Worm (Caenorhabditis elegans): ENCODE measurements around the gene C13E3.1.

C13E3.1 gene

ce11 chrX:8857904-8858612, 34.9 kb upstream of the C13E3.1 start, which contains the start of gene C06E2.5:
C06E2.5 (minus strand) TSS chrX:8857954.
- TF ChIP-seq hlh-8 (tag; optimal IDR thresholded peaks at IDR 0.05) (no peak), nhr-11 (tag; optimal IDR thresholded peaks at IDR 0.05) (no peak), gmeb-2 (tag; optimal IDR thresholded peaks at IDR 0.05) (no peak), nfya-1 (tag; optimal IDR thresholded peaks at IDR 0.05) (no peak), ceh-14 (tag; optimal IDR thresholded peaks at IDR 0.05) (no peak), dmd-4 (tag; optimal IDR thresholded peaks at IDR 0.05; ENCODE audit: borderline replicate concordance) (no peak), sox-4 (tag; optimal IDR thresholded peaks at IDR 0.05) (no peak), hlh-6 (tag; optimal IDR thresholded peaks at IDR 0.05) (no peak), pqm-1 (tag; optimal IDR thresholded peaks at IDR 0.05) (no peak), ztf-16 (tag; optimal IDR thresholded peaks at IDR 0.05) (no peak), hlh-13 (GFP tag; optimal IDR thresholded peaks at IDR 0.05) (no peak), pha-2 (tag; optimal IDR thresholded peaks at IDR 0.05) (no peak), F13H6.1 (tag; optimal IDR thresholded peaks at IDR 0.05) (no peak), ets-4 (tag; optimal IDR thresholded peaks at IDR 0.05) (no peak), sox-2 (GFP tag; IDR thresholded peaks at IDR 0.05) (no peak)

DNA sequence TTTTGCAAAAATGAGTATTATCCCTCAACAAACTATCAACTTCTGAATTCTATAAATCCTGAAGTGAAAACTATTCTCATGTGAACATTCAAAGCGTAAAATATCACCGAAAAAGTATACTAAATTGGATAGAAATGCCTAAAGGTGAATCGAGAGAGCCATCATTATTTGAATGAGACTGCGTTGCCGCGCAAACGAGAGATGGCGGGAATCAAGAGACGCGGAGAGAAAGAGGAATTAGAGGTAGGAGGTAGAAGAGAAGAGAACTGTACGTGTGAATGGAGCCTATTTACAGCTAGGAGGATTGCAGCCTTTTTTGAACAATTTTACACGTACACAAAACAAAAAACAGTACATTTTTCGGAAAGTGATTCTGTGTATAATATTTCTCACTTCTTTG, 33.4 kb upstream of the C13E3.1 start:
- no peak for TF ChIP-seq unc-55 (GFP tag; optimal IDR thresholded peaks at IDR 0.05)
- no peak for TF ChIP-seq gmeb-2 (tag; optimal IDR thresholded peaks at IDR 0.05)
- TF ChIP-seq unc-3 (GFP tag; conservative IDR thresholded peaks at IDR 0.05), result no peak
- TF ChIP-seq unc-3 (tag; optimal IDR thresholded peaks at IDR 0.05), result no peak
- no peak for TF ChIP-seq npax-4 (tag; optimal IDR thresholded peaks at IDR 0.05)
- no peak for TF ChIP-seq lim-6 (tag; optimal IDR thresholded peaks at IDR 0.05)
- TF ChIP-seq ceh-48 (tag; optimal IDR thresholded peaks at IDR 0.05), result no peak

DNA sequence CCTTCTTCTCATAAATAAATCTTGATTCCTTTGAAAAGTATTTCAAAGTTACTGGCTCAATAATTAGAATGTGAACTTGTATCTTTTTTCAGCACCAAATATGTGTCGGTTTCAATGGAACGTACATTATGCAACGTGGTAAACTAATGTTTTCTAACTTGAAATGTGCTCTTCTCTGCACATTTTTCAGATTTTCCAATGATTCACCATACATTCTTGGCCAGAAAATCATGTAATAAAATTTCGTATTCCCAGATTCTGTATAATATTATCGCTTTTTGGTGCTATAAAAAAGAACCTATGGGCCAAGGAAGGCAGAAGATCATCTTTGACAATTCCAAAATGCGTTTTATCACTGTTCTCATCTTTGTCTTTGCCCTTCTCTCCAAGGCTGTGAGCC, 31.9 kb upstream of the C13E3.1 start, which contains the start of gene C06E2.9:
Gene C06E2.9 (plus strand): TSS at position 301 of the 400 bp plus-strand sequence.
- TF ChIP-seq ceh-2 (tag; optimal IDR thresholded peaks at IDR 0.05) (no peak), ceh-45 (GFP tag; IDR thresholded peaks at IDR 0.05) (no peak), ceh-30 (tag; optimal IDR thresholded peaks at IDR 0.05) (no peak)

DNA sequence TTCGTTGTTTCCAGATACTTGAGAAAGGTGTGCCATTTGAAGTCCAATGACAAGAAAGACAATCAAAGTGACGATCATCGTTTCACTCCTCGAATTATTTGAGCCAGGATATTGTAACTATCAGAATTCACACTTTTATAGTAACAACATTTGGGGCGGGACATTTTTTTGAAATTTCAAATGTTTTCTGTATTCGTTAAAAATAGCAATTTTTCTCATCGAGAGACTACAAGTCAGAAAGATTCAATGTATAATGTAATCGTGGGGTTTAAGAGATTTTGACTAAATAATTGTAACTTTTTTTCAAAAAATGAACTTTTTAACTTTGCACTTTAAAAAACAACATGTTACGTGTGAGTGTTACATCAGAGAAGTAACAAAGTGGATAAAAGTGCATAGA, 26.3 kb upstream of the C13E3.1 start, which contains the start of gene ins-9:
Gene ins-9 (minus strand): TSS at position 101 of the 400 bp plus-strand sequence.
- TF ChIP-seq pha-2 (tag; optimal IDR thresholded peaks at IDR 0.05) (no peak), ceh-9 (tag; optimal IDR thresholded peaks at IDR 0.05) (no peak), C38D4.7 (GFP tag; optimal IDR thresholded peaks at IDR 0.05) (no peak), lin-11 (tag; optimal IDR thresholded peaks at IDR 0.05) (no peak), lim-6 (tag; optimal IDR thresholded peaks at IDR 0.05) (no peak), ttx-3 (tag; optimal IDR thresholded peaks at IDR 0.05) (no peak), mec-3 (tag; optimal IDR thresholded peaks at IDR 0.05; ENCODE audit: borderline replicate concordance) (no peak), F13H6.1 (tag; optimal IDR thresholded peaks at IDR 0.05) (no peak), unc-55 (GFP tag; optimal IDR thresholded peaks at IDR 0.05) (no peak), dmd-4 (tag; optimal IDR thresholded peaks at IDR 0.05; ENCODE audit: borderline replicate concordance) (no peak), madf-2 (tag; optimal IDR thresholded peaks at IDR 0.05) (no peak), ceh-18 (tag; optimal IDR thresholded peaks at IDR 0.05) (no peak), pha-4 (tag; optimal IDR thresholded peaks at IDR 0.05) (no peak), odd-2 (tag; optimal IDR thresholded peaks at IDR 0.05) (no peak), unc-3 (GFP tag; conservative IDR thresholded peaks at IDR 0.05) (no peak), unc-3 (tag; optimal IDR thresholded peaks at IDR 0.05) (no peak)

DNA sequence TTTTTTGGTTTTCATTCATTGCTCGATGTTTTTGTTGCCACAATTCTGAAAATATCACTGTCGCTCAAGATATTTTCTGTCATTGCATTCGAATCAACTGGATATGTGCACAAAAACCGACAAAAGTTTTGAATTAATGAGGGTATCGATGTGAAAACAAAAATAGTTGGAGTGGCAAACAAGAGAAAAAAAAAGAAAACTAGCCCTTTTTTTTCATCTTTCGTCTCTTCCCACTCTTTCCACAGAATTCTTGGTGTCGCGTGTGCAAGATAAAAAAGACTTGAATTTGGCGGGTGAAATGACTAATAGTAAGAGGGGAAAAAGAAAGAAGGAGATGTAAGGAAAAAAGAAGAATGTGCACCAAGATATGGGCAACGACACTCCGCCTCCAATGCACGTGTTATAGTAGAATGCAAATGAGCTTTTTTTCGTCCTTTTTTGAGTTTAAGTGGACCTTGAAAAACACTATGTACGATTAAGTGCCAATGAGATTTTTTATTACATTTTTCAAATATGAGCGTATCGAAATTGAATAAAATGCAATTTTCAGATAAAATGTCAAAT, 23.7 kb upstream of the C13E3.1 start, which contains the start of the genes ubc-22 and ubc-21:
Gene ubc-22 (minus strand): TSS at position 51 of the 564 bp plus-strand sequence.
Gene ubc-21 (plus strand): TSS at position 514 of the 564 bp plus-strand sequence.
- TF ChIP-seq ceh-30 (tag; optimal IDR thresholded peaks at IDR 0.05), result no peak
- no peak for TF ChIP-seq che-1 (tag; optimal IDR thresholded peaks at IDR 0.05)
- TF ChIP-seq sdc-2 (tag; optimal IDR thresholded peaks at IDR 0.05), result no peak
- no peak for TF ChIP-seq ceh-18 (tag; optimal IDR thresholded peaks at IDR 0.05)
- no peak for TF ChIP-seq eyg-1 (tag; optimal IDR thresholded peaks at IDR 0.05)
- no peak for TF ChIP-seq Y22D7AL.16 (tag; optimal IDR thresholded peaks at IDR 0.05)
- no peak for TF ChIP-seq odd-2 (tag; optimal IDR thresholded peaks at IDR 0.05)
- no peak for TF ChIP-seq nhr-11 (tag; optimal IDR thresholded peaks at IDR 0.05)
- no peak for TF ChIP-seq F13H6.1 (tag; optimal IDR thresholded peaks at IDR 0.05)
- no peak for TF ChIP-seq fkh-10 (GFP tag; optimal IDR thresholded peaks at IDR 0.05)
- TF ChIP-seq ama-1 (optimal IDR thresholded peaks at IDR 0.05), result no peak

All from whole organism, late embryonic.